Worm (Caenorhabditis elegans) whole organism, early embryonic: Measurements from ENCODE around the gene npp-21.

Experiments
- B0310.2 ChIP-seq: sonication (generic microtip); optimal IDR thresholded peaks from 2 replicates; lab custom pipeline; 2016; ENCODE audit warnings: mild to moderate bottlenecking, missing genetic modification characterization, missing compliant biosample characterization
- F13C5.2 ChIP-seq: sonication (generic microtip); optimal IDR thresholded peaks from 2 replicates; lab custom pipeline; 2017; ENCODE audit warnings: mild to moderate bottlenecking, missing genetic modification characterization, inconsistent platforms, missing compliant biosample characterization
- ama-1 ChIP-seq: fragments of 150-350 bp; optimal IDR thresholded peaks from 2 replicates; lab custom pipeline; 2014
- ceh-13 ChIP-seq: fragments of 200-800 bp; sonication (Bioruptor generic); optimal IDR thresholded peaks from 2 replicates; lab custom pipeline; 2018; ENCODE audit warnings: mild to moderate bottlenecking, missing genetic modification characterization, missing compliant biosample characterization
- ceh-36 ChIP-seq: sonication (generic microtip); optimal IDR thresholded peaks from 2 replicates; lab custom pipeline; 2016; ENCODE audit warnings: missing genetic modification characterization, inconsistent platforms, missing compliant biosample characterization
- flt-1 ChIP-seq: fragments of 200-800 bp; sonication (Bioruptor generic); IDR thresholded peaks from 2 replicates; pipeline ENCODE4 v1.3.6; 2022; ENCODE audit warnings: missing genetic modification characterization, missing compliant biosample characterization
- hmg-4 ChIP-seq: fragments of 200-800 bp; sonication (Bioruptor generic); optimal IDR thresholded peaks from 2 replicates; lab custom pipeline; 2018; ENCODE audit warnings: mild to moderate bottlenecking, missing genetic modification characterization, missing compliant biosample characterization
- pes-1 ChIP-seq: fragments of 200-800 bp; sonication (Bioruptor generic); IDR thresholded peaks from 2 replicates; pipeline ENCODE4 v1.3.6; 2022; ENCODE audit warnings: missing genetic modification reagents, missing genetic modification characterization, missing compliant biosample characterization
- scrt-1 ChIP-seq: fragments of 200-800 bp; sonication (Bioruptor generic); IDR thresholded peaks from 2 replicates; pipeline ENCODE4 v1.3.6; 2022; ENCODE audit warnings: missing genetic modification characterization, missing compliant biosample characterization
- tra-4 ChIP-seq: sonication (generic microtip); optimal IDR thresholded peaks from 2 replicates; lab custom pipeline; 2017; ENCODE audit warnings: missing genetic modification characterization, missing compliant biosample characterization

DNA sequence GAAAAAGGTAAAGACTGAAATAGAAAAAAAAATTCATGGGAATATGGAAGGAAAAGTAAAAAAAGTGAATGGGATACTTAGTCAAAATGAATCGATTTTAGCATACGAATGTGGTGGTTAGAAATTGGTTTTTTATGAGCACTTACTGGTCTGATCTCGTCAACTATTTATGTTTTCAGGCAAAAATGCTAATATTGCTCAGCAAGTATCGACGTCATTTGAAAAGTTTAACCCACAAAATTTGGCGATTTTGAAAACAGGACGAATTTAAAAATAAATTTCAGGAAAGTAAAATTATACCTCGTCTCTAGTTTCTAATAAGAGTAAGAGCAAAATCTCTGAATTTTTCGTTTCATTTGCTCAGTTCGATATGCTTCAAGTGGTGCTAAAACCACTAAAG lies 43.8 kb downstream of the npp-21 start:
- TF ChIP-seq flt-1 = no peak
- no peak for TF ChIP-seq ama-1 (lab: Kevin White, UChicago)
- no peak for TF ChIP-seq B0310.2 (tag; lab: Kevin White, UChicago)
- TF ChIP-seq hmg-4 (GFP tag; lab: Kevin White, UChicago) = no peak
- no peak for TF ChIP-seq F13C5.2
- TF ChIP-seq ceh-13 = no peak
- no peak for TF ChIP-seq ceh-36
- no peak for TF ChIP-seq scrt-1 (GFP tag; lab: Robert Waterston, UW)
- TF ChIP-seq tra-4 (tag; lab: Kevin White, UChicago) = no peak
- no peak for TF ChIP-seq pes-1 (GFP tag; lab: Robert Waterston, UW)
